Worm (Caenorhabditis elegans): Measurements from ENCODE around the gene ZK809.1.

ZK809.1 gene

DNA sequence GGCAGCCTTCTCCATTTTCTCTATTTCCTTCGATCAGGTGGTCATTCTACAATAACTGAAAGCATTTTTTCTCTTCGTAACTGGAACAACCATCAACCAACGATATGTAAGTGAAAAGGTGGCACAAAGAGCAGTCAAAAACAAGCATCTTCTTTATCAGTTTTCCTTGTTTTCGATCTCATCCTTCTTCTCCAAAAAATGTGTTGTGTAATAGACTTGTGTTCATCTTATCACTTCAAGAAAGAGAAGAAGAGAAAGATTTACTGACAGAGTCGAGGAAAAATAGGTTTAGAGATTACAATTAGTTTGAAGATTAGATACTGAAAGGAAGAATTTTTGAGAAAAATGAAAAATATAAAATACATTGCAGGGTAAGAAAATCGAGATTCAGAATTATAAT, 3.5 kb downstream of the ZK809.1 start:
- TF ChIP-seq mml-1 (tag; optimal IDR thresholded peaks at IDR 0.05) (no peak), ama-1 (optimal IDR thresholded peaks at IDR 0.05) (peak; percentile 14), egl-5 (tag; optimal IDR thresholded peaks at IDR 0.05) (peak; percentile 39), nhr-11 (tag; optimal IDR thresholded peaks at IDR 0.05) (peak; percentile 26), elt-2 (tag; optimal IDR thresholded peaks at IDR 0.05) (peak; percentile 3), fos-1 (tag; optimal IDR thresholded peaks at IDR 0.05) (no peak)

DNA sequence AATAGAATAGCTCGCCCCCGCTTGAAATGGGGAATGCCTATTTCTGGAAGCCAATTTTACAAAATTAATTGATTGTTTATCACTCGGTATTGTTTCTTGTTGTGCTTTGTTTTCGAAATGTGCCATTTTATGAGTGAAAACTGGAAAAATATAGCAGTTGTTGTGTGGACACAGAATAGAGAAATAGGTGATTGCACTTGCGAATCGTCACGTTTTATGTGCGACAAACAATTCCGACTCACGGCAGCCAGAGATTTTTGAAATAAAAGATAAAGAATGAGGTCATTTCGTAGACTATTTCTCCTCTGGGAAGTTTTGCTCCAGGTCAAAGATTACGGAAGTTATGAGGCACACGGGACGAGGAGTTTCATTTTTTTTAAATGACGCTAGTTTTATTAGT, 5.0 kb downstream of the ZK809.1 start:
- no peak for TF ChIP-seq mml-1 (tag; optimal IDR thresholded peaks at IDR 0.05)
- TF ChIP-seq egl-5 (tag; optimal IDR thresholded peaks at IDR 0.05): peak; percentile 62
- TF ChIP-seq ZK546.5 (tag; optimal IDR thresholded peaks at IDR 0.05): no peak
- no peak for TF ChIP-seq aly-2 (tag; optimal IDR thresholded peaks at IDR 0.05)

DNA sequence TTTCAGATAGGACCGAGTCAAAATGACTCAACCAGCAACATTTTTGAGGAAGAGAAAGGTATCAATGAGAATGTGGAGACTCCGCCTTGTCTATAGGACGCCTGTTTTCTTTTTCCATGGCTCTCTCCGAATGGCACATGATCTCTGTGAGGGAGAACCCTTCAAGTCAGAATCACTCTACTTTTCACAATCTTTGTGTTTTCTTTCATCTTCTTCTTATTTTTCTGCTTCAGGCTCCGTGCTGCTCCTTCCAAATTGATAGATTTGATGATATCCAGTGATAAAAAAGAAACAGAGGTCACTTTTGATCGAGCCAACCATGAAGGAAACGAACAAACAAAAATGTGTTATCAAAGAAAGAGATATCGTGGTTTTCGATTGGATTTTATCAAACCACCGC, 7.1 kb downstream of the ZK809.1 start, which contains the start of gene ZK809.8:
ZK809.8 (minus strand) TSS at position 34 of the 400 bp plus-strand sequence.
- TF ChIP-seq nfya-1 (tag; optimal IDR thresholded peaks at IDR 0.05; ENCODE audit: insufficient read depth): peak; percentile 2
- TF ChIP-seq lsy-12 (tag; optimal IDR thresholded peaks at IDR 0.05): no peak
- TF ChIP-seq nhr-11 (tag; optimal IDR thresholded peaks at IDR 0.05): peak; percentile 12

DNA sequence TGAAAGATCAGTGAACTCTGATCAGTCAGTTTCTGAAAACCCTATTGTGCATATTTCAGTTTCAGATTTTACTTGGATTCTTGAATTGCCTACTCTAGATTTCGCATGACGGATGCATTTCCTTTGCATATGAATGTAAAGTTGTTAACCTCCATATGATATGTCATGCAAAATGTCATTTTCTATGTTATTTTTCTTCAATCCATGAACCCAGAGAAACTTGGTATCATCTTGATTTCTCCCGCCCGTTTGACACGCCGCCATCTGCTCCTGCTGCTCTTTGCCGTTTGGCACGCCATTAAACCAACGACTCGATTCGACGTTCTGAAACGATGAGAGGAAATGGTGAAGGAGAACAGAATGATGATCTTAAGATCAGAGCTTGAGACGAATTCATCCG, 8.4 kb downstream of the ZK809.1 start:
- TF ChIP-seq nhr-12 (tag; optimal IDR thresholded peaks at IDR 0.05) (no peak), nhr-28 (tag; optimal IDR thresholded peaks at IDR 0.05) (no peak), zag-1 (tag; optimal IDR thresholded peaks at IDR 0.05) (no peak), egl-5 (tag; optimal IDR thresholded peaks at IDR 0.05) (no peak)

DNA sequence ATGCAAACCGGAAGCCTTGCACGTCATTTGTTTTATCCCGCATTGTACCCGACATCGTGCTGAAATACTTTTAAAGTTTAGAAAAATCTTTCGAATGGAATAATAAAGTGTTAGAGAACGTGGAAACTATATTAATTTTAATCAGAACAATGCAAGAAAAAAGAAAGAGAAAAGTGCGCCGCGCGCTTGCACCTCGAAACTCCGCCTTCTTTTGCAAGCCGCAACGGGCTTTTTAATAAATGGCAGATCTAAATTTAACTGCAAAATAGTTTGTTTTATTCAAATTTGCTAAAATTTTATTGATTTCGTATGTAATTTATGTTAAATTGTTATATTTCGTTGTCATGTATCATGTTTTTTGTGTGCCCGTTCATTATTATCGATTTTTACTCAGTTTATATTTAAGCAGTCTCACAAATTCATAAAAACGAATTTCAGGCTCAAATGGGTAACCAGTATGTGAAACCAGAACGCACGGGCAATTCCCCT, 10.1 kb downstream of the ZK809.1 start, which contains the start of the genes acl-3 and ndub-6:
acl-3 (minus strand) TSS at position 59 of the 489 bp plus-strand sequence.
ndub-6 (plus strand) TSS at position 439 of the 489 bp plus-strand sequence.
- peak; percentile 16 for TF ChIP-seq pha-4 (tag; optimal IDR thresholded peaks at IDR 0.05)
- no peak for TF ChIP-seq nhr-28 (tag; optimal IDR thresholded peaks at IDR 0.05)
- TF ChIP-seq nhr-11 (tag; optimal IDR thresholded peaks at IDR 0.05): no peak
- TF ChIP-seq nhr-12 (tag; optimal IDR thresholded peaks at IDR 0.05): no peak
- no peak for TF ChIP-seq fos-1 (tag; optimal IDR thresholded peaks at IDR 0.05)
- no peak for TF ChIP-seq ceh-82 (tag; optimal IDR thresholded peaks at IDR 0.05)

DNA sequence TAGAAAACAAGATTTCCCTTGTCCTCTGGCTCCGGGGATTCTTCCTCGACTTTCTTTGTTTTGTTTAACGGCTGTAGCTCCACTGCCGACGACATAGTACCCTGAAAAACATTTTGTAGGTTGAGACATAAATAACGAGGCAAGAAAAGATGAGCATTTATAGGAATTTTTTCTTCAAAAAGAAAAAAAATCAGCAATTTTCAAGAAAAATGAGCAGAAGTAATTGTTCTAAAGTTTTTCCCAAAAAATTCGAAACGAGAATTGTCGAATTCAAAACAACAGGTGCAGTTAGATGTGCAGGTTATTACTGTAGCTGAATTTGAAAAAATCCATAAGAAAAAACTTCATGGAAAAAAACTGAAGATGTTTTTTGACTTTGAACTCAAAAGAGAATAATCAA, 13.5 kb downstream of the ZK809.1 start, which contains the start of gene ent-1:
ent-1 (minus strand) TSS at position 101 of the 400 bp plus-strand sequence.
- TF ChIP-seq elt-1 (tag; optimal IDR thresholded peaks at IDR 0.05): no peak
- TF ChIP-seq nhr-12 (tag; optimal IDR thresholded peaks at IDR 0.05): no peak
- no peak for TF ChIP-seq zag-1 (tag; optimal IDR thresholded peaks at IDR 0.05)
- TF ChIP-seq ZK546.5 (tag; optimal IDR thresholded peaks at IDR 0.05): no peak
- TF ChIP-seq snpc-4 (tag; optimal IDR thresholded peaks at IDR 0.05): no peak
- no peak for TF ChIP-seq daf-12 (tag; optimal IDR thresholded peaks at IDR 0.05)

DNA sequence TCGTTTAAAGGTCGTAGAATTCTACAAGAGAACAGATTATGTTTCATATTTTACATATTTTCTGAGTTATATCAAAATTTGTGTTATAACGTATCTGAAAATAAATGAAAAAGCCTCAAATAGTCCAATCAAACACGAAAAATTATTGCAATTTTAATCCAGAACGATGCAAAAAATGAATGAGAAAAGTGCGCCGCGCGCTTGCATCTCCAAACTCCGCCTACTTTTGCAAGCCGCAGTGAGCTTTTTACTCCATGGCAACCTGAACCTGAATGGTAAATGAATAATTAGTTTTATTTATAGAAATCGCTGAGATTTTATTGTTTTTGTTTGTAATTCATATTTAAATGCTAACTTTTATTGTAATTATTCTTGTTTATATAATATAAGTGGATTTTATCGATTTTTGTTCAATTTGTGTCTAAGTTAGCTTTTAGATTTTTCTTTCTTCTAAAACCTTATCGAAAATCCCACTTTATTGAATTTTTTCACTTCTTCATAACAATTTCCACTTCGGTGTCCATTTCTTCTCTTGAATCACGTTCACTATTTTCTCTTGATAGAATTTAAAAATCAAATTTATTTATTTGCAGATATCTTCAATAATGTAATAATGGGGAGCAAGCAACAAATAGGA, 14.4 kb downstream of the ZK809.1 start, which contains the start of gene ZK809.5:
ZK809.5 (plus strand) TSS at position 587 of the 637 bp plus-strand sequence.
- peak; percentile 34 for TF ChIP-seq hmg-11 (tag; optimal IDR thresholded peaks at IDR 0.05)
- TF ChIP-seq zag-1 (tag; optimal IDR thresholded peaks at IDR 0.05): no peak
- no peak for TF ChIP-seq pha-4 (tag; optimal IDR thresholded peaks at IDR 0.05)
- no peak for TF ChIP-seq ceh-28 (tag; optimal IDR thresholded peaks at IDR 0.05)
- TF ChIP-seq nhr-28 (tag; optimal IDR thresholded peaks at IDR 0.05): no peak
- peak; percentile 20 for TF ChIP-seq nfya-1 (tag; optimal IDR thresholded peaks at IDR 0.05; ENCODE audit: insufficient read depth)

DNA sequence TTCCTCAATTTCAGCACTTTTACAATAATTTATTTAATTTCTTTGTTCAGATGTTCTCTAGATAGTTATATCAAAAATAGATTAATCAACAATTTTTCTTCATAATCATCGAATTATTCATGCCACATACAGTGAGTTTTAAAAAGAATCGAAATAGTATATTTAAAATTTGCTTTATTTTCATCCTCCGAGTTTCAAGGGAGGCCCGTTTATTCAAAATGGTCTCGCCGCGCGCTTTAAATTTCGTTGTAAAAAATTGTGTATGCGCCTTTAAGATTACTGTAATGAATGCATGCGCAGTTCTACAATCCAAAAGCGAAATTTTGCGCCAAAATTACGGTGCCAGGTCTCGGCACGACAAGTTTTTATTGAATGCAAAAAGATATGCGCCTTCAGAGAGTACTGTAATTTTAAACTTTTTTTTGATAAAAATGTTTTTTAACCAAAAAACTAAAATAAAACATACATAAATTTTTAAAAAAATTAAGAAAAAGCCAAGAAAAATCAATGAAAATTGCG, 18.0 kb downstream of the ZK809.1 start, which contains the start of gene ZK792.1:
ZK792.1 (plus strand) TSS at position 51 of the 519 bp plus-strand sequence.
- TF ChIP-seq nhr-76 (tag; optimal IDR thresholded peaks at IDR 0.05): no peak
- no peak for TF ChIP-seq nhr-25 (tag; optimal IDR thresholded peaks at IDR 0.05)
- no peak for TF ChIP-seq nhr-77 (tag; optimal IDR thresholded peaks at IDR 0.05)
- no peak for TF ChIP-seq lin-15B (tag; optimal IDR thresholded peaks at IDR 0.05)
- TF ChIP-seq ztf-11 (tag; optimal IDR thresholded peaks at IDR 0.05): no peak
